Worm (Caenorhabditis elegans): ENCODE measurements around the gene enu-3.6.

enu-3.6 gene

DNA sequence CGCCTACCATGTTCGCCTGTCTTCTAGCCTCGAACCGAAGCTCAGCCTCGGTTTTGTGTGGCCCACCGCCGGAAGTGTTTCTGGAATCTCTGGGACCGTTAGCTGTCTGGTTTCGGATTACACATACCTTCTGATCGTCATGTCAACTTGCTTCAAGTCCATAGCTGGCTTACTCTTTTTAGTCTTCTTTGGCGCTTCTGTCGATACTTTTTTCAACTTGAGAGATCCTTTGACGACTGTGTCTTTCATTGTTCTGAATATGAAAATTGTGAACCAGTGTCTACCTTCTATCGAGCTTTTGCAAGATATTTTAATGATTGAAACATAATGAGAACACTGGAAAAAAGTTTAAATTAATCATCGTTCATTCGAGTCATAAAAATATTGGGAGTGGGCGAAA, 9.7 kb upstream of the enu-3.6 start, which contains the start of gene K01G5.8:
Gene K01G5.8 (minus strand): TSS at position 255 of the 400 bp plus-strand sequence.
- TF ChIP-seq nhr-28 (tag; optimal IDR thresholded peaks at IDR 0.05), result no peak
- no peak for TF ChIP-seq ceh-9 (tag; optimal IDR thresholded peaks at IDR 0.05)
- no peak for TF ChIP-seq hmg-11 (tag; optimal IDR thresholded peaks at IDR 0.05)
- TF ChIP-seq elt-3 (tag; optimal IDR thresholded peaks at IDR 0.05), result no peak
- no peak for TF ChIP-seq tbx-2 (tag; optimal IDR thresholded peaks at IDR 0.05)
- no peak for TF ChIP-seq egl-27 (tag; optimal IDR thresholded peaks at IDR 0.05)
- TF ChIP-seq lin-15B (tag; optimal IDR thresholded peaks at IDR 0.05), result no peak
- TF ChIP-seq ztf-4 (tag; optimal IDR thresholded peaks at IDR 0.05), result no peak
- TF ChIP-seq aly-2 (tag; optimal IDR thresholded peaks at IDR 0.05), result no peak
- no peak for TF ChIP-seq ztf-11 (tag; optimal IDR thresholded peaks at IDR 0.05)
- no peak for TF ChIP-seq nhr-67 (tag; optimal IDR thresholded peaks at IDR 0.05)
- TF ChIP-seq eor-1 (tag; optimal IDR thresholded peaks at IDR 0.05), result no peak
- no peak for TF ChIP-seq mml-1 (tag; optimal IDR thresholded peaks at IDR 0.05)
- TF ChIP-seq nfya-1 (tag; optimal IDR thresholded peaks at IDR 0.05; ENCODE audit: insufficient read depth), result no peak
- no peak for TF ChIP-seq skn-1 (tag; optimal IDR thresholded peaks at IDR 0.05)
- TF ChIP-seq egl-5 (tag; optimal IDR thresholded peaks at IDR 0.05), result no peak
- TF ChIP-seq nhr-77 (tag; optimal IDR thresholded peaks at IDR 0.05), result no peak
- no peak for TF ChIP-seq unc-62 (GFP tag; optimal IDR thresholded peaks at IDR 0.05)
- TF ChIP-seq nhr-11 (tag; optimal IDR thresholded peaks at IDR 0.05), result no peak
- no peak for TF ChIP-seq nhr-12 (tag; optimal IDR thresholded peaks at IDR 0.05)

DNA sequence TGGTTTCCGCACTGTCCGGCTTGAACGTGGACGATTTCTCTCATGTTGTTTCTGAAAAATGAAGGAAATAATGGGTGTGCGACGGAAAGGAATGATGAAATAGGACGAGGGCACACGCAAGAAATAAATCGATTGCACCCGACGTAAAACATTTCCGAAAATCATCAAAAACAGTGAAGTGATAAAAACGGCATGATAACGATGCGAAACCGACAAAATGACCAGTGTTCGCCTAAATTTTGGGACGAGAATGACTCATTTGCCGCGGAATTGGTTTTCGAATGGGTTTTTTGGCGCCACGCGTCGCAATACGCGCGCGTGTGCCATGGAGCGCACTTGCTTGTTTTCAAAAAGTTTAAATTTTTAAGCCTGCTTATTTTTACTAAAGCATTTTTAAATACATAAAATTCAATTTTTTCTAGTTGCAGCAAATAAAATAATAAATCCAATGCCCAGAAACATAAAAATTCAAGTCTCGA, 7.8 kb upstream of the enu-3.6 start, which contains the start of the genes tbb-1 and rib-2:
Gene tbb-1 (minus strand): TSS at position 51 of the 479 bp plus-strand sequence.
Gene rib-2 (plus strand): TSS at position 429 of the 479 bp plus-strand sequence.
- no peak for TF ChIP-seq nhr-43 (tag; optimal IDR thresholded peaks at IDR 0.05; ENCODE audit: poor library complexity, severe bottlenecking)
- TF ChIP-seq nhr-11 (tag; optimal IDR thresholded peaks at IDR 0.05), result no peak
- no peak for TF ChIP-seq nhr-237 (tag; optimal IDR thresholded peaks at IDR 0.05)
- TF ChIP-seq mdl-1 (tag; optimal IDR thresholded peaks at IDR 0.05), result no peak
- TF ChIP-seq hmg-11 (tag; optimal IDR thresholded peaks at IDR 0.05), result peak; percentile 77
- TF ChIP-seq aly-2 (tag; optimal IDR thresholded peaks at IDR 0.05), result no peak
- no peak for TF ChIP-seq ztf-4 (tag; optimal IDR thresholded peaks at IDR 0.05)
- no peak for TF ChIP-seq nhr-77 (tag; optimal IDR thresholded peaks at IDR 0.05)
- no peak for TF ChIP-seq tbx-2 (tag; optimal IDR thresholded peaks at IDR 0.05)
- no peak for TF ChIP-seq elt-3 (tag; optimal IDR thresholded peaks at IDR 0.05)
- TF ChIP-seq ceh-28 (tag; optimal IDR thresholded peaks at IDR 0.05), result peak; percentile 73
- no peak for TF ChIP-seq unc-39 (tag; optimal IDR thresholded peaks at IDR 0.05)
- no peak for TF ChIP-seq nhr-76 (tag; optimal IDR thresholded peaks at IDR 0.05)
- peak; percentile 85 for TF ChIP-seq nfya-1 (tag; optimal IDR thresholded peaks at IDR 0.05; ENCODE audit: insufficient read depth)
- no peak for TF ChIP-seq ceh-9 (tag; optimal IDR thresholded peaks at IDR 0.05)
- no peak for TF ChIP-seq nhr-67 (tag; optimal IDR thresholded peaks at IDR 0.05)
- TF ChIP-seq daf-12 (tag; optimal IDR thresholded peaks at IDR 0.05), result no peak
- no peak for TF ChIP-seq ztf-11 (tag; optimal IDR thresholded peaks at IDR 0.05)
- TF ChIP-seq snpc-4 (tag; optimal IDR thresholded peaks at IDR 0.05), result peak; percentile 84
- TF ChIP-seq nhr-23 (tag; optimal IDR thresholded peaks at IDR 0.05), result peak; percentile 83
- peak; percentile 38 for TF ChIP-seq ama-1 (optimal IDR thresholded peaks at IDR 0.05)
- no peak for TF ChIP-seq ceh-82 (tag; optimal IDR thresholded peaks at IDR 0.05)
- TF ChIP-seq lsy-12 (tag; optimal IDR thresholded peaks at IDR 0.05), result peak; percentile 23
- no peak for TF ChIP-seq nhr-12 (tag; optimal IDR thresholded peaks at IDR 0.05)
- no peak for TF ChIP-seq zag-1 (tag; optimal IDR thresholded peaks at IDR 0.05)
- TF ChIP-seq R02D3.7 (tag; optimal IDR thresholded peaks at IDR 0.05), result peak; percentile 20
- TF ChIP-seq sea-2 (GFP tag; optimal IDR thresholded peaks at IDR 0.05), result no peak
- TF ChIP-seq ceh-16 (tag; optimal IDR thresholded peaks at IDR 0.05), result no peak
- TF ChIP-seq eor-1 (tag; optimal IDR thresholded peaks at IDR 0.05), result no peak
- peak; percentile 94 for TF ChIP-seq lin-39 (tag; optimal IDR thresholded peaks at IDR 0.05)
- peak; percentile 95 for TF ChIP-seq jun-1 (tag; optimal IDR thresholded peaks at IDR 0.05)
- peak; percentile 43 for TF ChIP-seq skn-1 (tag; optimal IDR thresholded peaks at IDR 0.05)
- peak; percentile 93 for TF ChIP-seq lin-15B (tag; optimal IDR thresholded peaks at IDR 0.05)
- peak; percentile 88 for TF ChIP-seq pqm-1 (tag; optimal IDR thresholded peaks at IDR 0.05)
- TF ChIP-seq fkh-2 (tag; optimal IDR thresholded peaks at IDR 0.05), result no peak
- TF ChIP-seq egl-27 (tag; optimal IDR thresholded peaks at IDR 0.05), result peak; percentile 38
- peak; percentile 100 for TF ChIP-seq egl-5 (tag; optimal IDR thresholded peaks at IDR 0.05)
- no peak for TF ChIP-seq unc-62 (GFP tag; optimal IDR thresholded peaks at IDR 0.05)
- no peak for TF ChIP-seq ZK546.5 (tag; optimal IDR thresholded peaks at IDR 0.05)
- no peak for TF ChIP-seq nhr-28 (tag; optimal IDR thresholded peaks at IDR 0.05)
- TF ChIP-seq fos-1 (tag; optimal IDR thresholded peaks at IDR 0.05), result peak; percentile 98
- TF ChIP-seq nhr-25 (tag; optimal IDR thresholded peaks at IDR 0.05), result peak; percentile 78
- no peak for TF ChIP-seq fkh-10 (GFP tag; optimal IDR thresholded peaks at IDR 0.05)
- peak; percentile 97 for TF ChIP-seq elt-2 (tag; optimal IDR thresholded peaks at IDR 0.05)
- TF ChIP-seq pha-4 (tag; optimal IDR thresholded peaks at IDR 0.05), result peak; percentile 86
- TF ChIP-seq elt-1 (tag; optimal IDR thresholded peaks at IDR 0.05), result no peak
- no peak for TF ChIP-seq mml-1 (tag; optimal IDR thresholded peaks at IDR 0.05)
